Fruit fly (Drosophila melanogaster) whole organism, wandering third instar larva: Measurements from ENCODE around the gene CG8997.

ENCODE experiments used
- Hnf4 ChIP-seq: fragments of 200-800 bp; sonication (Bioruptor generic); optimal IDR thresholded peaks from 2 replicates; lab custom pipeline; 2016; ENCODE audit warnings: missing biosample characterization, mild to moderate bottlenecking, missing genetic modification characterization
- N ChIP-seq: fragments of >200 bp; optimal IDR thresholded peaks from 2 replicates; lab custom pipeline; 2018; ENCODE audit warnings: missing biosample characterization, missing external identifiers, missing genetic modification characterization
- h ChIP-seq: fragments of 200-800 bp; sonication (Bioruptor generic); optimal IDR thresholded peaks from 3 replicates; lab custom pipeline; 2016; ENCODE audit warnings: missing biosample characterization, mild to moderate bottlenecking, missing genetic modification characterization
- jim ChIP-seq: fragments of 175-275, 200-325 bp; sonication (Bioruptor generic); optimal IDR thresholded peaks from 2 replicates; lab custom pipeline; 2016; ENCODE audit warnings: missing biosample characterization, mild to moderate bottlenecking, missing genetic modification characterization
- usp ChIP-seq: fragments of >200 bp; optimal IDR thresholded peaks from 2 replicates; lab custom pipeline; 2017; ENCODE audit warnings: missing biosample characterization, missing genetic modification characterization

DNA sequence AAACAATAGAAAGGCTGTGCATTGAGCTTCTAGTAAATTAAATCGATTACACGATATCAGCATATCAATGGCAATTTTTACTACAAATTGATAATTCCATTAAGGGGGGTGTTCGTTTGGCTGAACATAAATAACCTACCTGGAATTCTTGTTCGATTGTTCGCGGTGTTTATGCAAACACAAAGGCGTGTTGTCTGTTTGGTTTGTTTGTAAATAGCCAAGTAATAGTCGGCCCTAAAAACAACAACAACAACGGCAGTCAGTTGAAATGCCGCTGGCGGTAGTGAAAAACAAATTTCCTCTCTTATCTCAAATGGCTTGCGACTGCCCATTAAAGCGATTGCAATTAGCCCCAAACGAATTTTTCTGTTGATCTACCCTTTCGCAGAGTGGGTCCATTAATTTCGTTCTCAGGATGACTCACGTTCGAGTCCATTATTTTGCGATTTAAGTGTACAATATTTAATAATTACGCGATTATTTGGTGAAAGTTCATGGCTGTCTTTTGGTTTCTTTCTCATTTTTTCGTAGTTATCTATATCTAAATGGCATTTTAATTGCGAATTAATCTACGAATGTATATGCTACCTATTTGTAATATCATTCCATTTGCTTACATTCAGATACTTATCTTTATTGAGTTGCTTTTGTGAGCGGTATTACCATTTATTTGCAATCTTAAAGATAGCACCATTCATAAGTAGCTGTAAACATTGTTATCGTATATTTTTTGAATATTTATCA lies 6.3 kb downstream of the CG8997 start:
- TF ChIP-seq Hnf4 (GFP tag; lab: Kevin White, UChicago) (no peak), N (no peak), jim (GFP tag; lab: Kevin White, UChicago) (no peak), h (peak; percentile 41), usp (no peak)
